Worm (Caenorhabditis elegans) whole organism, L1 larva: Measurements from ENCODE around the gene F53F8.7.

ENCODE experiments used
- C16A3.4 ChIP-seq: fragments of 150-350 bp; optimal IDR thresholded peaks from 2 replicates; lab custom pipeline; 2014; ENCODE audit warnings: missing biosample characterization, missing genetic modification characterization
- F16B12.6 ChIP-seq: fragments of 150-350 bp; optimal IDR thresholded peaks from 2 replicates; lab custom pipeline; 2014; ENCODE audit warnings: missing biosample characterization, missing genetic modification characterization
- Y116A8C.19 ChIP-seq: sonication (generic microtip); optimal IDR thresholded peaks from 2 replicates; lab custom pipeline; 2016; ENCODE audit warnings: missing compliant biosample characterization, missing genetic modification characterization, borderline replicate concordance
- aly-2 ChIP-seq: fragments of 150-350 bp; optimal IDR thresholded peaks from 2 replicates; lab custom pipeline; 2014; ENCODE audit warnings: missing biosample characterization, missing genetic modification characterization
- blmp-1 ChIP-seq: fragments of 150-350 bp; optimal IDR thresholded peaks from 2 replicates; lab custom pipeline; 2014; ENCODE audit warnings: missing biosample characterization, missing genetic modification characterization
- ceh-63 ChIP-seq: fragments of 200-800 bp; sonication (Bioruptor generic); optimal IDR thresholded peaks from 2 replicates; lab custom pipeline; 2018; ENCODE audit warnings: mild to moderate bottlenecking, missing genetic modification characterization, missing compliant biosample characterization
- ces-1 ChIP-seq: fragments of 150-350 bp; optimal IDR thresholded peaks from 2 replicates; lab custom pipeline; 2014; ENCODE audit warnings: missing biosample characterization, missing genetic modification reagents, missing genetic modification characterization
- dsc-1 ChIP-seq: sonication (generic microtip); optimal IDR thresholded peaks from 2 replicates; lab custom pipeline; 2016; ENCODE audit warnings: mild to moderate bottlenecking, missing genetic modification characterization, missing compliant biosample characterization
- efl-1 ChIP-seq, 4 experiments: fragments of 150-350 bp; optimal IDR thresholded peaks in 3 of 4; peaks in 1 of 4; 1 replicate in 1 of 4; 2 replicates in 3 of 4; lab custom pipeline; 2014; ENCODE audit warnings: missing biosample characterization in 2 of 4, missing genetic modification characterization in 2 of 4, missing genetic modification reagents in 2 of 4
- efl-3 ChIP-seq: fragments of 200-800 bp; sonication (Bioruptor generic); optimal IDR thresholded peaks from 2 replicates; lab custom pipeline; 2018; ENCODE audit warnings: mild to moderate bottlenecking, missing genetic modification characterization, missing compliant biosample characterization
- egl-13 ChIP-seq: sonication (generic microtip); optimal IDR thresholded peaks from 2 replicates; lab custom pipeline; 2016; ENCODE audit warnings: missing genotype, missing genetic modification reagents, missing genetic modification characterization, missing compliant biosample characterization
- elt-2 ChIP-seq: sonication (generic microtip); optimal IDR thresholded peaks from 2 replicates; lab custom pipeline; 2016; ENCODE audit warnings: missing genetic modification characterization, mild to moderate bottlenecking, inconsistent platforms, missing compliant biosample characterization, missing genetic modification reagents
- elt-3 ChIP-seq, 6 experiments: fragments of 150-350 bp in 1 of 6; sonication (generic microtip); optimal IDR thresholded peaks; 2 replicates each; lab custom pipeline; 2017 to 2018; ENCODE audit warnings: missing biosample characterization in 6 of 6, missing genetic modification characterization in 6 of 6, inconsistent platforms in 1 of 6
- fkh-10 ChIP-seq: sonication (generic microtip); optimal IDR thresholded peaks from 2 replicates; lab custom pipeline; 2017; ENCODE audit warnings: missing biosample characterization, missing genetic modification reagents, missing genetic modification characterization
- fkh-8 ChIP-seq: sonication (generic microtip); optimal IDR thresholded peaks from 2 replicates; lab custom pipeline; 2016; ENCODE audit warnings: mild to moderate bottlenecking, missing genetic modification characterization, missing compliant biosample characterization
- grh-1 ChIP-seq: fragments of 200-800 bp; sonication (Bioruptor generic); IDR thresholded peaks from 2 replicates; pipeline ENCODE4 v1.3.6; 2022; ENCODE audit warnings: missing genetic modification reagents, missing genetic modification characterization, missing compliant biosample characterization
- hlh-4 ChIP-seq: sonication (generic microtip); optimal IDR thresholded peaks from 2 replicates; lab custom pipeline; 2016; ENCODE audit warnings: mild to moderate bottlenecking, missing genetic modification characterization, missing compliant biosample characterization
- hpl-2 ChIP-seq: fragments of 150-350 bp; optimal IDR thresholded peaks from 2 replicates; lab custom pipeline; 2014; ENCODE audit warnings: missing biosample characterization, missing genetic modification reagents, missing genetic modification characterization
- irx-1 ChIP-seq: sonication (generic microtip); optimal IDR thresholded peaks from 2 replicates; lab custom pipeline; 2016; ENCODE audit warnings: missing genetic modification characterization, missing compliant biosample characterization
- jun-1 ChIP-seq: fragments of 150-350 bp; optimal IDR thresholded peaks from 2 replicates; lab custom pipeline; 2014; ENCODE audit warnings: missing biosample characterization, missing genetic modification reagents, missing genetic modification characterization
- lin-15B ChIP-seq: fragments of 150-350 bp; sonication (generic microtip); optimal IDR thresholded peaks from 3 replicates; lab custom pipeline; 2014; ENCODE audit warnings: missing biosample characterization, missing genetic modification characterization
- lin-35 ChIP-seq, 2 experiments: fragments of 150-350 bp; optimal IDR thresholded peaks; 2 replicates each; lab custom pipeline; 2014; ENCODE audit warnings: missing biosample characterization in 2 of 2, missing genetic modification characterization in 2 of 2, missing genetic modification reagents in 2 of 2
- mdl-1 ChIP-seq, 2 experiments: fragments of 150-350 bp; optimal IDR thresholded peaks; 2 replicates each; lab custom pipeline; 2014 to 2017; ENCODE audit warnings: missing biosample characterization in 2 of 2, missing genetic modification characterization in 2 of 2, inconsistent platforms in 1 of 2
- mef-2 ChIP-seq: fragments of 150-350 bp; optimal IDR thresholded peaks from 2 replicates; lab custom pipeline; 2014; ENCODE audit warnings: missing biosample characterization, missing genetic modification characterization
- nhr-11 ChIP-seq: fragments of 150-350 bp; optimal IDR thresholded peaks from 2 replicates; lab custom pipeline; 2014; ENCODE audit warnings: missing biosample characterization, missing genetic modification characterization
- nhr-12 ChIP-seq: sonication (generic microtip); optimal IDR thresholded peaks from 2 replicates; lab custom pipeline; 2017; ENCODE audit warnings: missing biosample characterization, missing genetic modification characterization
- nhr-237 ChIP-seq: fragments of 150-350 bp; optimal IDR thresholded peaks from 2 replicates; lab custom pipeline; 2014; ENCODE audit warnings: missing biosample characterization, missing genetic modification characterization
- nhr-77 ChIP-seq: fragments of 150-350 bp; optimal IDR thresholded peaks from 2 replicates; lab custom pipeline; 2014; ENCODE audit warnings: missing biosample characterization, missing genetic modification characterization
- nhr-84 ChIP-seq: sonication (generic microtip); optimal IDR thresholded peaks from 2 replicates; lab custom pipeline; 2017; ENCODE audit warnings: missing biosample characterization, missing genetic modification characterization
- tlp-1 ChIP-seq: fragments of 150-350 bp; optimal IDR thresholded peaks from 2 replicates; lab custom pipeline; 2014; ENCODE audit warnings: missing biosample characterization, missing genetic modification characterization
- unc-30 ChIP-seq: sonication (generic microtip); optimal IDR thresholded peaks from 2 replicates; lab custom pipeline; 2017; ENCODE audit warnings: missing biosample characterization, missing genetic modification characterization
- unc-98 ChIP-seq: fragments of 200-800 bp; sonication (Bioruptor generic); IDR thresholded peaks from 2 replicates; pipeline ENCODE4 v1.3.6; 2022; ENCODE audit warnings: missing genetic modification characterization, missing compliant biosample characterization
- vab-15 ChIP-seq: sonication (generic microtip); optimal IDR thresholded peaks from 2 replicates; lab custom pipeline; 2017; ENCODE audit warnings: missing genotype, mild to moderate bottlenecking, missing genetic modification characterization, missing compliant biosample characterization
- zip-4 ChIP-seq: fragments of 200-800 bp; sonication (Bioruptor generic); optimal IDR thresholded peaks from 2 replicates; lab custom pipeline; 2018; ENCODE audit warnings: mild to moderate bottlenecking, missing genetic modification characterization, moderate library complexity, missing compliant biosample characterization

Gene F53F8.7

DNA sequence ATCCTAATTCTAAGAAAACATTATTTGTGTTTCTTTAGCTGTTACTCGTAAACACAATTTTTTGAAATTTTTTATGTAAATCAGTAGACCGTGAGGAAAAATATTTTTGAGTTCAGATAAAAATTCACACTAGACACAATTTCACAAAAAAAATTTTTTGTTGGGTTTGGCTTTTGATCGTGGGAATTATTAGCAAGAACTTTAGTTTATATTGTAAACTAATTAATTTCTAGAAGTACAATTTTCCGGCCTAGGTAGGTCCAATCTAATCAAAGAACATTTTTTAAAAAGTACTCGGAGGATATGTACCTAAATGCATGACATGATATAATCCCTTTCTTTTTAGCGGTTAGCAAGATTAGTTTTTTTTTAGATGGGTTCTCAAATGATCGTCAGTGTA is 18.0 kb downstream of the F53F8.7 start:
- TF ChIP-seq nhr-84 (tag; lab: Kevin White, UChicago) = no peak
- peak; percentile 31 for TF ChIP-seq fkh-8

DNA sequence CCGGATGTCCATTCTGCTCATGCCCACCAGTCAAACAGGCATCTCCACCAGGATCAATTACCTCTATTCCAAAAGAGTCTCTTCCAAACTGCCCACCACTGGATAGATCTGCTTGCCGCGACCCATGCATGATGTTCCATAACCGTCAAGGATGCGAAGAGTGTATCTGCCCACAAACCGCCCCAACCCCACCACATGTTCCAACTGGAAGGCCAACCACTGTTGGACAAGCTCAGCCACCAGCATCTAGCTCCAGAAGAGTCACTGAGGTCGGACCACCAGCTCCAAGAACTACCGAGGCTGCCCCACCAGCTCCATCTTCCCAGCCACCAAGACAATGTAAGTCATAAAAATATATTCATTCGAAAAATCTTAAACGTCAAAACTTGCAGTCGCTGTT is 27.5 kb downstream of the F53F8.7 start:
- no peak for TF ChIP-seq efl-1 (optimal IDR thresholded peaks at IDR 0.05; lab: Kevin White, UChicago)
- peak in 1 of 2 experiments; percentile 73 for TF ChIP-seq efl-1 (GFP tag; optimal IDR thresholded peaks at IDR 0.05 in 1 of 2; lab: Kevin White, UChicago)
- TF ChIP-seq dsc-1 (tag; lab: Kevin White, UChicago) = no peak
- TF ChIP-seq, all 84 proteins: peak for 1

DNA sequence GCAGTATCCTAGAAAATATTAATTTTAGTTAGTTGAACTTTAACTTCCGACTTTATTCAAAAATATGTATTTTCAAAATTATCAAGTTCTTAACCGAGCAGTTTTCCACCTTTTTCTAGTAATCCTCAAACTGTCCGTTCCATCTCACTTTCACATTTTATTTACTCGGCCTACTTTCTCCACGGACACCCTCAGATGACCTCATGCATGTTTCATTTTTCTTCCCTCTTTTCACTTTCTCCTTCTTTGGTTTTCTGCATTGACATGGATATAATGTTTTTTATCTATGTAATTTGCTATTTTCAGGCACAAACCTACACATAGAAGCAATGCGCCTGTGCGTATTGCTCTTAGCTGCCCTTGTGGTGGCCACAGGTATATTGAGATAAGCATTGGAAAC is 31.3 kb downstream of the F53F8.7 start, which contains the start of gene mlt-11:
Gene mlt-11, plus strand, starts transcription at position 301 of the 400 bp plus-strand sequence.
- no peak for TF ChIP-seq ces-1 (GFP tag; lab: Kevin White, UChicago)
- TF ChIP-seq blmp-1 (tag; lab: Kevin White, UChicago) = peak; percentile 76
- TF ChIP-seq, all 84 proteins: peak for 1

ce11 chrV:20664930-20665329 is 33.2 kb downstream of the F53F8.7 start:
- TF ChIP-seq blmp-1 (tag; lab: Kevin White, UChicago) (peak; percentile 99), aly-2 (tag; lab: Kevin White, UChicago) (no peak)

DNA sequence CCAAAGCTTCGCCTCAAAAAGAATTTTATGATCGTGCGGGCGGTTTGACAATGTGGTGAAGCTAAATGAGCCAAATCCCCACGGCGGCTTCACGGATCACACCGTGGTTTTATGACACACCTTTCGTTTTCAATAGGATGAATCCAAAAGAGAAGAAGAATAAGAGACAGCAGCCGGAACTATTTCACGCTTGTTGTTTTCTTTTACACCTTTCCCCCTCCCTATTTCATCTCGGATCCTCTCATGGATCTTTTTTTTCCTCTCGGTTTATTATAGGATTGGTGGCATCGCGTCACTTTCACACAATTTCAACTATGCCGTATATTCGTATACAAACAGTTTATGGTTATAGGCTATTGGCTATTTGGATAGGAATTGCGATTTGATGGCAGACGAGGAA is 34.4 kb downstream of the F53F8.7 start:
- TF ChIP-seq unc-98 = no peak
- TF ChIP-seq fkh-10 = no peak
- TF ChIP-seq vab-15 = no peak
- no peak for TF ChIP-seq nhr-84 (tag; lab: Kevin White, UChicago)
- TF ChIP-seq blmp-1 (tag; lab: Kevin White, UChicago) = peak; percentile 74

ce11 chrV:20662474-20662873 is 35.7 kb downstream of the F53F8.7 start:
- TF ChIP-seq hlh-4 (tag; lab: Kevin White, UChicago) (no peak), efl-1 (optimal IDR thresholded peaks at IDR 0.05; lab: Kevin White, UChicago) (no peak), efl-1 (GFP tag; optimal IDR thresholded peaks at IDR 0.05 in 1 of 2; lab: Kevin White, UChicago) (no peak), fkh-10 (no peak), dsc-1 (tag; lab: Kevin White, UChicago) (no peak), irx-1 (tag; lab: Kevin White, UChicago) (no peak), blmp-1 (tag; lab: Kevin White, UChicago) (peak; percentile 90), F16B12.6 (tag; lab: Kevin White, UChicago) (no peak), zip-4 (GFP tag; lab: Kevin White, UChicago) (no peak)
- TF ChIP-seq, all 84 proteins: peak for 1

DNA sequence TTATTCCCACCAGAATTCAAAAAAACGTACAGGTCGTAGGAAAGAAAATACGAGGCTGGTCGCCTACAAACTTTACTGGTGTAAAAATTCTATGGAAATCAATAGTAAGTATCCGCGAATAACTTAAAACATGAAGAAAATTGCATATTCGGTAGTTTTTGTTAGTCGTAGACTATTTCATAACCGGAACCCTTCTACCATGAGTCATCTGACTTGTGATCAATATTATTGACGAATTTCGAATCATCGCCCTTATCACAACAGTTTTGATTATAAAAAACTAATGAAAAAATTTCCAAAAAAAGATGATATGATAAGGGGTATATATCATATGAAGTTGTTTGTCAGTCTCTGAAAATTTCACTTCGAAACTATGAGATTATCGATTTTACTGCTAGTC is 38.1 kb downstream of the F53F8.7 start, which contains the start of gene W01F3.2:
Gene W01F3.2, plus strand, starts transcription at position 301 of the 400 bp plus-strand sequence.
- TF ChIP-seq hpl-2 (GFP tag; lab: Kevin White, UChicago) = no peak
- no peak for TF ChIP-seq lin-15B (tag; lab: Kevin White, UChicago)
- no peak for TF ChIP-seq egl-13 (tag; lab: Kevin White, UChicago)
- peak in 1 of 6 experiments; percentile 47 for TF ChIP-seq elt-3 (tag; optimal IDR thresholded peaks at IDR 0.05; lab: Kevin White, UChicago)
- no peak for TF ChIP-seq unc-30 (tag; lab: Kevin White, UChicago)
- TF ChIP-seq lin-35 (GFP tag; optimal IDR thresholded peaks at IDR 0.05; lab: Kevin White, UChicago) = peak in 1 of 2 experiments; percentile 13
- TF ChIP-seq Y116A8C.19 (tag; lab: Kevin White, UChicago) = no peak

- TF ChIP-seq aly-2 (tag; lab: Kevin White, UChicago) (no peak), mdl-1 (tag; optimal IDR thresholded peaks at IDR 0.05; lab: Kevin White, UChicago) (no peak), C16A3.4 (tag; lab: Kevin White, UChicago) (no peak), jun-1 (no peak), fkh-8 (no peak), lin-15B (tag; lab: Kevin White, UChicago) (no peak), nhr-237 (no peak), grh-1 (GFP tag; lab: Robert Waterston, UW) (no peak), mef-2 (tag; lab: Kevin White, UChicago) (no peak), lin-35 (GFP tag; optimal IDR thresholded peaks at IDR 0.05; lab: Kevin White, UChicago) (no peak), nhr-12 (no peak), nhr-77 (tag; lab: Kevin White, UChicago) (no peak), tlp-1 (tag; lab: Kevin White, UChicago) (no peak), nhr-11 (tag; lab: Kevin White, UChicago) (no peak), efl-3 (no peak), ceh-63 (GFP tag; lab: Kevin White, UChicago) (no peak), elt-2 (tag; lab: Kevin White, UChicago) (no peak), unc-98 (no peak), blmp-1 (tag; lab: Kevin White, UChicago) (no peak)
Measured at ce11 chrV:20656626-20657025, 41.5 kb downstream of the F53F8.7 start.
